Worm (Caenorhabditis elegans) whole organism, midembryonic: ENCODE results near the gene pgl-1.

ENCODE experiments used
- T22C8.4 ChIP-seq: fragments of 200-800 bp; sonication (Bioruptor generic); IDR thresholded peaks from 2 replicates; pipeline ENCODE4 v1.3.6; 2022; ENCODE audit warnings: missing genetic modification characterization, missing compliant biosample characterization
- cog-1 ChIP-seq: sonication (generic microtip); optimal IDR thresholded peaks from 2 replicates; lab custom pipeline; 2016; ENCODE audit warnings: missing genetic modification characterization, missing compliant biosample characterization
- flt-1 ChIP-seq: fragments of 200-800 bp; sonication (Bioruptor generic); IDR thresholded peaks from 2 replicates; pipeline ENCODE4 v1.3.6; 2022; ENCODE audit warnings: missing genetic modification characterization, missing compliant biosample characterization
- klf-2 ChIP-seq: fragments of 200-800 bp; sonication (Bioruptor generic); conservative IDR thresholded peaks from 2 replicates; pipeline ENCODE4 v1.3.6; 2022; ENCODE audit warnings: missing genetic modification reagents, missing genetic modification characterization, missing compliant biosample characterization
- tab-1 ChIP-seq: fragments of 200-800 bp; sonication (Bioruptor generic); IDR thresholded peaks from 2 replicates; pipeline ENCODE4 v1.3.6; 2022; ENCODE audit warnings: missing genetic modification characterization, missing compliant biosample characterization
- ztf-23 ChIP-seq: fragments of 200-800 bp; sonication (Bioruptor generic); IDR thresholded peaks from 2 replicates; pipeline ENCODE4 v1.3.6; 2022; ENCODE audit warnings: missing genetic modification reagents, missing genetic modification characterization, missing compliant biosample characterization
- ztf-29 ChIP-seq: fragments of 200-800 bp; sonication (Bioruptor generic); IDR thresholded peaks from 2 replicates; pipeline ENCODE4 v1.3.6; 2022; ENCODE audit warnings: missing genetic modification reagents, missing genetic modification characterization, missing compliant biosample characterization

DNA sequence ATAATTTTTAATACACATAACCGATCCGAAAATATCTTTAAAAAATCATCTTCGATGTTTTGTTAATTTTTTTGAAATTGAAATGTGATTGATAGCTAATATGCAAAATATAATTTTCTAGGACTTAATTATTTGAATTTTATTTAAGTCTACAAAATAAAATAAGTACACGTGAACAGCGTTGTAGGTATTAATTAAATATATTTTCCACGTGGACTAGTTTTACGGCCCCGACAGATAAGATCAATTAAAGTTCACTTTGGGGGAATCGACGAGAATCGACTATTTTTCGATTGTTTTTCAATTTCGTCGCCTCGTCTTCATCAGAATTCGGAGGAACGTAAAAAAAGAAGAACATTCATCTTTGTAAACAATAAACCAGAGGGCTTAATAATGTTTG is 22.1 kb upstream of the pgl-1 start, which contains the start of gene C25A8.5:
- TF ChIP-seq T22C8.4 (GFP tag; lab: Robert Waterston, UW) (no peak), flt-1 (GFP tag; lab: Robert Waterston, UW) (no peak), klf-2 (GFP tag; lab: Robert Waterston, UW) (no peak), ztf-29 (GFP tag; lab: Robert Waterston, UW) (no peak), cog-1 (tag; lab: Kevin White, UChicago) (no peak), tab-1 (GFP tag; lab: Robert Waterston, UW) (no peak), ztf-23 (no peak)
